Worm (Caenorhabditis elegans) whole organism, young adult: ENCODE data around the gene ttr-23.

Experiments
- B0019.2 ChIP-seq: fragments of 200-800 bp; sonication (Bioruptor generic); conservative IDR thresholded peaks from 2 replicates; pipeline ENCODE4 v1.3.6; 2022; ENCODE audit warnings: missing genetic modification reagents, missing genetic modification characterization, missing compliant biosample characterization
- B0261.1 ChIP-seq: sonication (generic microtip); optimal IDR thresholded peaks from 2 replicates; lab custom pipeline; 2016; ENCODE audit warnings: mild to moderate bottlenecking, missing genetic modification characterization, moderate library complexity, missing compliant biosample characterization
- C17E4.6 ChIP-seq: fragments of 200-800 bp; sonication (Bioruptor generic); IDR thresholded peaks from 2 replicates; pipeline ENCODE4 v1.3.6; 2022; ENCODE audit warnings: missing genetic modification reagents, missing genetic modification characterization, missing compliant biosample characterization
- F10E7.11 ChIP-seq: sonication (generic microtip); optimal IDR thresholded peaks from 2 replicates; lab custom pipeline; 2017; ENCODE audit warnings: mild to moderate bottlenecking, missing genetic modification characterization, moderate library complexity, missing compliant biosample characterization
- F33H1.4 ChIP-seq: fragments of 200-800 bp; sonication (Bioruptor generic); IDR thresholded peaks from 2 replicates; pipeline ENCODE4 v1.3.6; 2022; ENCODE audit warnings: missing genetic modification reagents, missing genetic modification characterization, missing compliant biosample characterization
- F49E8.2 ChIP-seq: sonication (generic microtip); optimal IDR thresholded peaks from 3 replicates; lab custom pipeline; 2017; ENCODE audit warnings: missing genetic modification characterization, mild to moderate bottlenecking, missing compliant biosample characterization, antibody characterized with exemption, moderate library complexity; ENCODE audit not compliant: insufficient read depth
- K12H6.12 ChIP-seq: fragments of 200-800 bp; sonication (Bioruptor generic); optimal IDR thresholded peaks from 2 replicates; lab custom pipeline; 2018; ENCODE audit warnings: mild to moderate bottlenecking, missing genetic modification characterization, missing compliant biosample characterization
- ZK185.1 ChIP-seq: sonication (generic microtip); optimal IDR thresholded peaks from 2 replicates; lab custom pipeline; 2016; ENCODE audit warnings: mild to moderate bottlenecking, missing genetic modification characterization, missing compliant biosample characterization; ENCODE audit not compliant: poor library complexity, severe bottlenecking
- akir-1 ChIP-seq: fragments of 200-800 bp; sonication (Bioruptor generic); optimal IDR thresholded peaks from 2 replicates; lab custom pipeline; 2018; ENCODE audit warnings: mild to moderate bottlenecking, missing genetic modification characterization, moderate library complexity, missing compliant biosample characterization
- atf-7 ChIP-seq: sonication (generic microtip); optimal IDR thresholded peaks from 2 replicates; lab custom pipeline; 2017; ENCODE audit warnings: mild to moderate bottlenecking, missing genetic modification characterization, missing compliant biosample characterization
- athp-1 ChIP-seq: sonication (generic microtip); optimal IDR thresholded peaks from 2 replicates; lab custom pipeline; 2017; ENCODE audit warnings: mild to moderate bottlenecking, missing genetic modification characterization, missing compliant biosample characterization
- attf-3 ChIP-seq: fragments of 200-800 bp; sonication (Bioruptor generic); conservative IDR thresholded peaks from 2 replicates; pipeline ENCODE4 v1.3.6; 2022; ENCODE audit warnings: missing genetic modification reagents, missing genetic modification characterization, missing compliant biosample characterization
- ceh-27 ChIP-seq: fragments of 200-800 bp; sonication (Bioruptor generic); optimal IDR thresholded peaks from 2 replicates; lab custom pipeline; 2018; ENCODE audit warnings: mild to moderate bottlenecking, missing genetic modification characterization, moderate library complexity, missing compliant biosample characterization
- chd-7 ChIP-seq: sonication (generic microtip); optimal IDR thresholded peaks from 2 replicates; lab custom pipeline; 2016; ENCODE audit warnings: mild to moderate bottlenecking, missing genetic modification characterization, moderate library complexity, missing compliant biosample characterization
- efl-1 ChIP-seq: fragments of 150-350 bp; optimal IDR thresholded peaks from 2 replicates; lab custom pipeline; 2014; ENCODE audit warnings: missing biosample characterization, missing genetic modification reagents, missing genetic modification characterization
- fkh-3 ChIP-seq: sonication (generic microtip); optimal IDR thresholded peaks from 2 replicates; lab custom pipeline; 2016; ENCODE audit warnings: mild to moderate bottlenecking, missing genetic modification characterization, missing compliant biosample characterization
- gei-17 ChIP-seq: fragments of 200-800 bp; sonication (Bioruptor generic); optimal IDR thresholded peaks from 2 replicates; lab custom pipeline; 2018; ENCODE audit warnings: mild to moderate bottlenecking, missing genetic modification characterization, missing compliant biosample characterization
- hlh-26 ChIP-seq: fragments of 200-800 bp; sonication (Bioruptor generic); conservative IDR thresholded peaks from 2 replicates; pipeline ENCODE4 v1.3.6; 2022; ENCODE audit warnings: missing genetic modification reagents, missing genetic modification characterization, missing compliant biosample characterization
- hmg-1.2 ChIP-seq: fragments of 200-800 bp; sonication (Bioruptor generic); IDR thresholded peaks from 2 replicates; pipeline ENCODE4 v1.3.6; 2022; ENCODE audit warnings: missing genetic modification reagents, missing genetic modification characterization, missing compliant biosample characterization
- lag-1 ChIP-seq: fragments of 200-800 bp; sonication (Bioruptor generic); IDR thresholded peaks from 2 replicates; pipeline ENCODE4 v1.3.6; 2022; ENCODE audit warnings: missing genetic modification reagents, missing genetic modification characterization, missing compliant biosample characterization
- let-607 ChIP-seq, 2 experiments: fragments of 200-800 bp in 1 of 2; sonication (Bioruptor generic) in 1 of 2; sonication (generic microtip) in 1 of 2; optimal IDR thresholded peaks; 2 replicates each; lab custom pipeline; 2016 to 2018; ENCODE audit warnings: mild to moderate bottlenecking in 2 of 2, missing compliant biosample characterization in 2 of 2, missing genetic modification characterization in 2 of 2, moderate library complexity in 2 of 2, missing genotype in 1 of 2
- lin-54 ChIP-seq: fragments of 200-800 bp; sonication (Bioruptor generic); optimal IDR thresholded peaks from 2 replicates; lab custom pipeline; 2018; ENCODE audit warnings: mild to moderate bottlenecking, missing genetic modification characterization, missing compliant biosample characterization
- lsy-27 ChIP-seq: sonication (generic microtip); optimal IDR thresholded peaks from 2 replicates; lab custom pipeline; 2017; ENCODE audit warnings: missing genetic modification characterization, mild to moderate bottlenecking, missing compliant biosample characterization, antibody characterized with exemption, missing genotype, borderline replicate concordance; ENCODE audit not compliant: insufficient read depth
- mel-28 ChIP-seq: sonication (generic microtip); optimal IDR thresholded peaks from 2 replicates; lab custom pipeline; 2016; ENCODE audit warnings: borderline replicate concordance, mild to moderate bottlenecking, missing genetic modification characterization, missing compliant biosample characterization
- mes-4 ChIP-seq: sonication (generic microtip); optimal IDR thresholded peaks from 2 replicates; lab custom pipeline; 2016; ENCODE audit warnings: missing genotype, missing genetic modification characterization, missing compliant biosample characterization
- nfyb-1 ChIP-seq: fragments of 200-800 bp; sonication (Bioruptor generic); IDR thresholded peaks from 2 replicates; pipeline ENCODE4 v1.3.6; 2022; ENCODE audit warnings: missing genetic modification reagents, missing genetic modification characterization, missing compliant biosample characterization
- nhr-179 ChIP-seq: sonication (generic microtip); optimal IDR thresholded peaks from 2 replicates; lab custom pipeline; 2016; ENCODE audit warnings: mild to moderate bottlenecking, missing genetic modification characterization, missing compliant biosample characterization
- nhr-27 ChIP-seq: fragments of 200-800 bp; sonication (Bioruptor generic); optimal IDR thresholded peaks from 2 replicates; lab custom pipeline; 2018; ENCODE audit warnings: mild to moderate bottlenecking, missing genetic modification characterization, moderate library complexity, missing compliant biosample characterization
- pha-4 ChIP-seq: fragments of 150-350 bp; sonication (generic microtip); optimal IDR thresholded peaks from 2 replicates; lab custom pipeline; 2014; ENCODE audit warnings: missing biosample characterization, missing genetic modification reagents, missing genetic modification characterization
- snpc-1.3 ChIP-seq: sonication (generic microtip); optimal IDR thresholded peaks from 2 replicates; lab custom pipeline; 2017; ENCODE audit warnings: missing genetic modification characterization, mild to moderate bottlenecking, missing compliant biosample characterization, antibody characterized with exemption, moderate library complexity, missing genotype, missing genetic modification reagents; ENCODE audit not compliant: insufficient read depth
- sptf-2 ChIP-seq: fragments of 200-800 bp; sonication (Bioruptor generic); optimal IDR thresholded peaks from 2 replicates; lab custom pipeline; 2018; ENCODE audit warnings: mild to moderate bottlenecking, missing genetic modification characterization, missing compliant biosample characterization
- tbx-9 ChIP-seq: sonication (generic microtip); optimal IDR thresholded peaks from 2 replicates; lab custom pipeline; 2016; ENCODE audit warnings: borderline replicate concordance, missing genetic modification characterization, inconsistent platforms, missing compliant biosample characterization
- unc-62 ChIP-seq: fragments of 150-350 bp; optimal IDR thresholded peaks from 2 replicates; lab custom pipeline; 2014; ENCODE audit warnings: missing biosample characterization, missing genetic modification reagents, missing genetic modification characterization
- xnd-1 ChIP-seq: sonication (generic microtip); optimal IDR thresholded peaks from 2 replicates; lab custom pipeline; 2016; ENCODE audit warnings: missing genotype, missing genetic modification reagents, missing genetic modification characterization, missing compliant biosample characterization
- ztf-6 ChIP-seq: fragments of 200-800 bp; sonication (Bioruptor generic); IDR thresholded peaks from 2 replicates; pipeline ENCODE4 v1.3.6; 2022; ENCODE audit warnings: missing genetic modification reagents, missing genetic modification characterization, missing compliant biosample characterization

ttr-23 gene

DNA sequence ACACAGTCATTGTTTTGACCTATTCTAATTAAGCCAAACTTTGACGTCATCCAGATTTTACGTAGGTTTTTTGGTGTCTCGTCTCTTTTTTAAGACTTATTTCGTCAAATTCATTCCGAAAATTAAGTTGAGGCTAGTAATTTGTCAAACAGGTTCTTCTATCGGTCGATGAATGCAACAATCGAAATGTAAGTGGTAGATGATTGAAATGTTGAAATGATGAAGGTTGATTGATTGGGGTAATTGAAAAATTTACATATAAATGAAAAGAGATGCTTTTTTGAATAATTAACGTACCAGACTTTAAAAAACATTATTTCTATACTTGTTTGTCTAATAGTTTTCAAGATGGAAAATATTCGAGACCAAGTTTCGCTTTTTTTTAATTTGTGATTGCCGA lies 33.3 kb downstream of the ttr-23 start:
- TF ChIP-seq lin-54 (GFP tag; lab: Kevin White, UChicago) (no peak), ceh-27 (GFP tag; lab: Kevin White, UChicago) (no peak), F49E8.2 (no peak), atf-7 (no peak), unc-62 (no peak), mel-28 (tag; lab: Kevin White, UChicago) (no peak), snpc-1.3 (tag; lab: Kevin White, UChicago) (no peak), attf-3 (GFP tag; lab: Robert Waterston, UW) (no peak), pha-4 (tag; lab: Kevin White, UChicago) (no peak), F10E7.11 (tag; lab: Kevin White, UChicago) (no peak)

ce11 chrV:10555239-10555638 lies 34.4 kb downstream of the ttr-23 start, which contains the start of gene F32G8.3:
F32G8.3 (minus strand) TSS chrV:10555339.
- no peak for TF ChIP-seq efl-1
- no peak for TF ChIP-seq ZK185.1
- TF ChIP-seq fkh-3 = no peak
- no peak for TF ChIP-seq let-607 (tag; optimal IDR thresholded peaks at IDR 0.05; lab: Kevin White, UChicago)
- no peak for TF ChIP-seq mes-4 (tag; lab: Kevin White, UChicago)
- no peak for TF ChIP-seq nhr-179 (tag; lab: Kevin White, UChicago)
- no peak for TF ChIP-seq hlh-26 (GFP tag; lab: Robert Waterston, UW)
- TF ChIP-seq K12H6.12 = no peak
- no peak for TF ChIP-seq xnd-1 (tag; lab: Kevin White, UChicago)
- TF ChIP-seq nfyb-1 (GFP tag; lab: Robert Waterston, UW) = no peak
- no peak for TF ChIP-seq C17E4.6 (GFP tag; lab: Robert Waterston, UW)
- TF ChIP-seq akir-1 = no peak
- no peak for TF ChIP-seq hmg-1.2 (GFP tag; lab: Robert Waterston, UW)
- no peak for TF ChIP-seq F33H1.4 (GFP tag; lab: Robert Waterston, UW)
- TF ChIP-seq gei-17 (GFP tag; lab: Kevin White, UChicago) = no peak
- no peak for TF ChIP-seq B0261.1 (tag; lab: Kevin White, UChicago)
- TF ChIP-seq sptf-2 (GFP tag; lab: Kevin White, UChicago) = no peak

DNA sequence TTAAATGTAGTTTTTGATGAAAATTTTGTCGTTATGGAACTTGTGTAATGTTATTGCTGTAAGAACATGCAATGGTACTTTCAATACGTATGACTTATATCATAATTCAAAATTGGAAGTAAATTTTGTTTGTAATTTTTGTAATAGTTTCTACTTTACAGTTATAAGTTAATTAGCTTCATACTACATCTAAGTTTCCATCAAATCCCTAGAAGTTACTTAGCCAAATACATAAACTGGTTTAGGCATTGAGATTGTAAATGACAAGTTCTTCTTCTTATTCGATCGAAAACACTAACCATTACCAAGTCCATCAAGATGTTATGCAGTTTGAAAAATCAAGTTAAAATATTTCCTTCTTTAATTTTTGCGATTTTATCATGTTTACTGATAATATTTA lies 39.9 kb downstream of the ttr-23 start, which contains the start of gene F32G8.2:
TSS of gene F32G8.2 (plus strand) at position 301 of the 400 bp plus-strand sequence.
- no peak for TF ChIP-seq athp-1
- no peak for TF ChIP-seq lsy-27
- TF ChIP-seq chd-7 (tag; lab: Kevin White, UChicago) = no peak
- TF ChIP-seq lag-1 (GFP tag; lab: Robert Waterston, UW) = no peak
- TF ChIP-seq nhr-27 (tag; lab: Kevin White, UChicago) = no peak
- no peak for TF ChIP-seq B0019.2 (GFP tag; lab: Robert Waterston, UW)
- TF ChIP-seq ztf-6 (GFP tag; lab: Robert Waterston, UW) = no peak
- TF ChIP-seq hmg-1.2 (GFP tag; lab: Robert Waterston, UW) = no peak
- TF ChIP-seq tbx-9 (tag; lab: Kevin White, UChicago) = no peak
- no peak for TF ChIP-seq atf-7
